Worm (Caenorhabditis elegans) whole organism, midembryonic: ENCODE measurements around the gene srx-80.

Source experiments
- flt-1 ChIP-seq: fragments of 200-800 bp; sonication (Bioruptor generic); IDR thresholded peaks from 2 replicates; pipeline ENCODE4 v1.3.6; 2022; ENCODE audit warnings: missing genetic modification characterization, missing compliant biosample characterization
- klf-2 ChIP-seq: fragments of 200-800 bp; sonication (Bioruptor generic); conservative IDR thresholded peaks from 2 replicates; pipeline ENCODE4 v1.3.6; 2022; ENCODE audit warnings: missing genetic modification reagents, missing genetic modification characterization, missing compliant biosample characterization
- med-1 ChIP-seq: sonication (generic microtip); optimal IDR thresholded peaks from 2 replicates; lab custom pipeline; 2017; ENCODE audit warnings: missing genetic modification characterization, mild to moderate bottlenecking, missing compliant biosample characterization, antibody characterized with exemption, missing genetic modification reagents; ENCODE audit not compliant: insufficient read depth
- ref-1 ChIP-seq: fragments of 200-800 bp; sonication (Bioruptor generic); conservative IDR thresholded peaks from 2 replicates; pipeline ENCODE4 v1.3.6; 2022; ENCODE audit warnings: missing genetic modification reagents, missing genetic modification characterization, missing compliant biosample characterization
- ztf-23 ChIP-seq: fragments of 200-800 bp; sonication (Bioruptor generic); IDR thresholded peaks from 2 replicates; pipeline ENCODE4 v1.3.6; 2022; ENCODE audit warnings: missing genetic modification reagents, missing genetic modification characterization, missing compliant biosample characterization
- ztf-29 ChIP-seq: fragments of 200-800 bp; sonication (Bioruptor generic); IDR thresholded peaks from 2 replicates; pipeline ENCODE4 v1.3.6; 2022; ENCODE audit warnings: missing genetic modification reagents, missing genetic modification characterization, missing compliant biosample characterization

DNA sequence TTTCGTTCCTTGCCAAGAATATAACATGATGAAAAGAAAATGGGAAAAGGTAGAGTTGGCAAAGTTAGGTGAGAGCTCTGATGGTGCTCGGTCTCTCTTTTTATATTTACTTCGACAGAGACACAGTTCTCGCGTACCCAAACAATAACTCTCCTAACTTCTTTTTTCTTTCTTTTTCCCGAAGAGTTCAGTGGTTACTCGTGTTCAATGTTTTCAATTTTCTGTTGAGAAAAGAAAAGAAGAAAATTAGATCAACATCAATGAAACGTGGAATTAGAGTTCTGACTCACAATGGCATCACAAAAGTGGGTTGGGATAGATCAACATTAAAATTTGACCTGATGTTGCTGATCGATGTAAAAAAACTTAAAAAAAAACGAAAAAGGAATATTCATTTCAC lies 12.9 kb downstream of the srx-80 start, which contains the start of gene idpp-16:
- TF ChIP-seq ref-1 (GFP tag; lab: Robert Waterston, UW) (no peak), flt-1 (GFP tag; lab: Robert Waterston, UW) (no peak), klf-2 (GFP tag; lab: Robert Waterston, UW) (no peak), ztf-23 (no peak), med-1 (GFP tag; lab: Kevin White, UChicago) (no peak), ztf-29 (no peak)
